Fruit fly (Drosophila melanogaster): ENCODE measurements around the gene AP-1sigma.

AP-1sigma gene

dm6 chr3R:24010637-24011214 is 52.3 kb downstream of the AP-1sigma start:
- peak; percentile 21 for TF ChIP-seq CG8159 (tag; optimal IDR thresholded peaks at IDR 0.05)
- peak; percentile 7 for TF ChIP-seq CG15710 (tag; optimal IDR thresholded peaks at IDR 0.05)
- no peak for TF ChIP-seq gl (tag; optimal IDR thresholded peaks at IDR 0.05)
- 0 out of 2 replicates have a peak, but pooled peaks have one; percentile 13 for TF ChIP-seq rn (GFP tag; IDR thresholded peaks at IDR 0.05)
- peak; percentile 53 for TF ChIP-seq CG8301 (tag; optimal IDR thresholded peaks at IDR 0.05)
- TF ChIP-seq CG13204 (GFP tag; optimal IDR thresholded peaks at IDR 0.05) = peak; percentile 46
- no peak for TF ChIP-seq EcR (GFP tag; optimal IDR thresholded peaks at IDR 0.05)
- peak; percentile 61 for TF ChIP-seq Ets98B (GFP tag; IDR thresholded peaks at IDR 0.05)
- TF ChIP-seq fd96Ca (GFP tag; IDR thresholded peaks at IDR 0.05) = peak; percentile 51; the same call in 2 of the 3 replicates
- no peak for TF ChIP-seq Pif1B (GFP tag; optimal IDR thresholded peaks at IDR 0.05)
- TF ChIP-seq Pif1A (GFP tag; optimal IDR thresholded peaks at IDR 0.05) = peak; percentile 39
- TF ChIP-seq CG9948 (tag; optimal IDR thresholded peaks at IDR 0.05) = no peak
- no peak for TF ChIP-seq CG10348 (GFP tag; IDR thresholded peaks at IDR 0.05)
- peak; percentile 55 for TF ChIP-seq CG12605 (GFP tag; IDR thresholded peaks at IDR 0.05)
- TF ChIP-seq CG4496 (GFP tag; IDR thresholded peaks at IDR 0.05) = peak; percentile 75; the same call in 2 of the 3 replicates
- peak; percentile 72 for TF ChIP-seq CG32121 (GFP tag; IDR thresholded peaks at IDR 0.05)
- peak; percentile 16 for TF ChIP-seq Snoo (tag; optimal IDR thresholded peaks at IDR 0.05)
- TF ChIP-seq D1 (tag; optimal IDR thresholded peaks at IDR 0.05) = no peak
- no peak for TF ChIP-seq CG17806 (tag; optimal IDR thresholded peaks at IDR 0.05)
- TF ChIP-seq CG34367 (tag; optimal IDR thresholded peaks at IDR 0.05) = no peak
- peak; percentile 62 for TF ChIP-seq CG14655 (GFP tag; optimal IDR thresholded peaks at IDR 0.05)
